Worm (Caenorhabditis elegans) whole organism, midembryonic: ENCODE data around the gene chs-2.

Experiments used
- T22C8.4 ChIP-seq: fragments of 200-800 bp; sonication (Bioruptor generic); IDR thresholded peaks from 2 replicates; pipeline ENCODE4 v1.3.6; 2022; ENCODE audit warnings: missing genetic modification characterization, missing compliant biosample characterization
- cog-1 ChIP-seq: sonication (generic microtip); optimal IDR thresholded peaks from 2 replicates; lab custom pipeline; 2016; ENCODE audit warnings: missing genetic modification characterization, missing compliant biosample characterization
- flt-1 ChIP-seq: fragments of 200-800 bp; sonication (Bioruptor generic); IDR thresholded peaks from 2 replicates; pipeline ENCODE4 v1.3.6; 2022; ENCODE audit warnings: missing genetic modification characterization, missing compliant biosample characterization
- klf-2 ChIP-seq: fragments of 200-800 bp; sonication (Bioruptor generic); conservative IDR thresholded peaks from 2 replicates; pipeline ENCODE4 v1.3.6; 2022; ENCODE audit warnings: missing genetic modification reagents, missing genetic modification characterization, missing compliant biosample characterization
- med-1 ChIP-seq: sonication (generic microtip); optimal IDR thresholded peaks from 2 replicates; lab custom pipeline; 2017; ENCODE audit warnings: missing genetic modification characterization, mild to moderate bottlenecking, missing compliant biosample characterization, antibody characterized with exemption, missing genetic modification reagents; ENCODE audit not compliant: insufficient read depth
- ref-1 ChIP-seq: fragments of 200-800 bp; sonication (Bioruptor generic); conservative IDR thresholded peaks from 2 replicates; pipeline ENCODE4 v1.3.6; 2022; ENCODE audit warnings: missing genetic modification reagents, missing genetic modification characterization, missing compliant biosample characterization
- tab-1 ChIP-seq: fragments of 200-800 bp; sonication (Bioruptor generic); IDR thresholded peaks from 2 replicates; pipeline ENCODE4 v1.3.6; 2022; ENCODE audit warnings: missing genetic modification characterization, missing compliant biosample characterization
- ztf-23 ChIP-seq: fragments of 200-800 bp; sonication (Bioruptor generic); IDR thresholded peaks from 2 replicates; pipeline ENCODE4 v1.3.6; 2022; ENCODE audit warnings: missing genetic modification reagents, missing genetic modification characterization, missing compliant biosample characterization
- ztf-29 ChIP-seq: fragments of 200-800 bp; sonication (Bioruptor generic); IDR thresholded peaks from 2 replicates; pipeline ENCODE4 v1.3.6; 2022; ENCODE audit warnings: missing genetic modification reagents, missing genetic modification characterization, missing compliant biosample characterization

chs-2 gene

DNA sequence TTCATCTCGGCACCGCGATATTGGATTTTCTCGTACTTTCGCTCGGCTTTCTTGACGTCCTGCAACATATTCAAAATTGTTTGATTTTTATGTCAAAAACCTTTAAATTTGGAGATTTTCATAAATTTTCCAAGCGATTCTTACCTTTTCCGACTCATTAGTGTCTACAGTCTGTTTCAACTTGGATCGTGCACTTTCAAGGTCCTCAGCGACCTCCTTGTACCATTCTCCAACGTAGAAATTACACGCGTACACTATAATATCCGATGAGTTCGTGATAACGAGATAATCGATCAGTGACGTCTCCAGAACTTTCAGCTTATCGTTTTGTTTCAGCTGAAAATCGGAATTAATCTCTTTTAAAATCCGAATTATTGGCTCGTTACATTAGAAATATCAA is 51.0 kb downstream of the chs-2 start:
- TF ChIP-seq med-1 (GFP tag; lab: Kevin White, UChicago) (no peak), ref-1 (GFP tag; lab: Robert Waterston, UW) (no peak), cog-1 (tag; lab: Kevin White, UChicago) (no peak), T22C8.4 (GFP tag; lab: Robert Waterston, UW) (no peak), tab-1 (GFP tag; lab: Robert Waterston, UW) (no peak), ztf-29 (GFP tag; lab: Robert Waterston, UW) (no peak), ztf-23 (GFP tag; lab: Robert Waterston, UW) (no peak), klf-2 (no peak), flt-1 (no peak)

- TF ChIP-seq flt-1 = peak; percentile 89
- TF ChIP-seq cog-1 (tag; lab: Kevin White, UChicago) = peak; percentile 88
- TF ChIP-seq ztf-29 (GFP tag; lab: Robert Waterston, UW) = peak; percentile 84
- TF ChIP-seq T22C8.4 (GFP tag; lab: Robert Waterston, UW) = peak; percentile 93
- TF ChIP-seq klf-2 = peak; percentile 58
- peak; percentile 83 for TF ChIP-seq med-1 (GFP tag; lab: Kevin White, UChicago)
- peak; percentile 87 for TF ChIP-seq ztf-23 (GFP tag; lab: Robert Waterston, UW)
- TF ChIP-seq ref-1 (GFP tag; lab: Robert Waterston, UW) = peak; percentile 55; the same call in 1 of the 2 replicates
- TF ChIP-seq tab-1 (GFP tag; lab: Robert Waterston, UW) = peak; percentile 82
These were observed 58.3 kb downstream of the chs-2 start for ce11 chrII:255124-255523.

DNA sequence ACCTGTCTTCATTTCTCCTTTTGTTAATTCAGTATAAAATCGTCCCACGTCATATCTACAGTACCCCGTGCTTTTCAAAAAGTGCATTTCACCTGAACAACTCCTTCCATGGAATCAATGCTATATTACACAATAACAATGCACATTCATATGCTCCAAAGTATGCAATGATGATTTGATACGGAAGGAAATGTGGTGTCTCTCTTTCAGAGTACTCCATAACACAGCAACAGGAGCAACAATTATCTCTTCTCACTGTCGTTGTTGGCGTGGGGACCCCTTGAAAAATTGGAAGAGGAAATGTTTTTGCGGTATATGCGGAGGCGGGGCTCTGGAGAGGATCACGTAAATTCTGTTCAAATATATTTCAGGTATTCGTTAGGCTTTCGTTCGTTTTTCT is 60.7 kb downstream of the chs-2 start, which contains the start of gene cat-2:
cat-2 (plus strand) TSS at position 301 of the 400 bp plus-strand sequence.
- no peak for TF ChIP-seq flt-1
- TF ChIP-seq T22C8.4 (GFP tag; lab: Robert Waterston, UW) = no peak
- no peak for TF ChIP-seq cog-1 (tag; lab: Kevin White, UChicago)
- TF ChIP-seq ztf-23 (GFP tag; lab: Robert Waterston, UW) = no peak
- TF ChIP-seq klf-2 = no peak
- TF ChIP-seq ztf-29 (GFP tag; lab: Robert Waterston, UW) = no peak
- no peak for TF ChIP-seq med-1 (GFP tag; lab: Kevin White, UChicago)
- TF ChIP-seq tab-1 (GFP tag; lab: Robert Waterston, UW) = no peak
- no peak for TF ChIP-seq ref-1 (GFP tag; lab: Robert Waterston, UW)
